Worm (Caenorhabditis elegans): ENCODE measurements around the gene dgn-1.

Gene dgn-1

DNA sequence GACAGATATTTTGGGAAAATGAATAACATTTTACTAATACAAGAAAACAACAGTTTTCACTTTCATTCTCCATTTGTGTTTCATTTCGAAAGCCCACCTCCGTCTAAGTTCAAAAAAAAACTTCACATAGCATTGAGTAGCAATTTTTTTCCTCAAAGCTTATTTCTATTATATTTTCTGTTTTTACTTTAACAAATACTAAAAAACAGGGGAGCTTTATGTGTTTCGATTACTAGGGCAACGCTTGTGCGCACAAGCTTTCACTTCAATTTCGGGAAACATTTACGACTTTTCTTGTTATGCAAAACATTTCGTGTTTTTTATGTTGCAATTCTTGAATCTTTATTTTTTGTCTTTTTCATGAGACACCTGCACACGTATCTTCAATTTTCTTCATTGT, 42.9 kb downstream of the dgn-1 start, which contains the start of gene T21E8.5:
Gene T21E8.5, plus strand, starts transcription at position 301 of the 400 bp plus-strand sequence.
- TF ChIP-seq tra-4 (tag; optimal IDR thresholded peaks at IDR 0.05) (no peak), flt-1 (GFP tag; IDR thresholded peaks at IDR 0.05) (no peak), hnd-1 (tag; optimal IDR thresholded peaks at IDR 0.05) (no peak), ceh-36 (tag; optimal IDR thresholded peaks at IDR 0.05) (no peak), ceh-13 (GFP tag; optimal IDR thresholded peaks at IDR 0.05) (no peak)

DNA sequence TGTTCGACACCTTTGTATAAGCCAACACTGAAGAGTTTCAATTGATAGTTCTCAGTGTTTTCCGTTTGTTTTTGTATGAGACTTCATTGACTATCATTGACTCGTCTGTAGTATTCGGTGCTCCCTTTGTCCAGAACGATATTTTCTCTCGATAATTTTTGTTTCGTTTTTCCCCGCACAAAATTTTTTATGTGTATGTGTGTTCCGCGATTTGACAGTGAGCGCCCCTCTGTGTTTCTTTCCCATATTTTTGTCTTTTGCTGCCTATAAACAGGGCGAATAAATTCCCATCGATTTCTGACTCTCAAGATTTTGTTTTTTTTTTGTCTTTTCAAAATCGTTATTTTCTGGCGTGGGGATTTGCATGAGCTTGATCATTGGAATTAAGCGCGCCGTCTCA, 45.6 kb downstream of the dgn-1 start, which contains the start of gene T21E8.7:
Gene T21E8.7, plus strand, starts transcription at position 301 of the 400 bp plus-strand sequence.
- TF ChIP-seq tbx-37 (GFP tag; conservative IDR thresholded peaks at IDR 0.05), result no peak
- TF ChIP-seq pes-1 (GFP tag; IDR thresholded peaks at IDR 0.05), result no peak
- no peak for TF ChIP-seq ets-7 (tag; optimal IDR thresholded peaks at IDR 0.05)
- TF ChIP-seq flt-1 (GFP tag; IDR thresholded peaks at IDR 0.05), result no peak
- no peak for TF ChIP-seq B0310.2 (tag; optimal IDR thresholded peaks at IDR 0.05)
- no peak for TF ChIP-seq scrt-1 (GFP tag; IDR thresholded peaks at IDR 0.05)

- TF ChIP-seq ets-7 (tag; optimal IDR thresholded peaks at IDR 0.05), result no peak
- TF ChIP-seq aly-1 (tag; optimal IDR thresholded peaks at IDR 0.05), result no peak
- no peak for TF ChIP-seq tbx-37 (GFP tag; conservative IDR thresholded peaks at IDR 0.05)
- TF ChIP-seq tra-4 (tag; optimal IDR thresholded peaks at IDR 0.05), result no peak
Observed at ce11 chrX:10881984-10882383, 46.8 kb downstream of the dgn-1 start, which contains the start of gene T21E8.6. T21E8.6 (plus strand) TSS chrX:10882284.

DNA sequence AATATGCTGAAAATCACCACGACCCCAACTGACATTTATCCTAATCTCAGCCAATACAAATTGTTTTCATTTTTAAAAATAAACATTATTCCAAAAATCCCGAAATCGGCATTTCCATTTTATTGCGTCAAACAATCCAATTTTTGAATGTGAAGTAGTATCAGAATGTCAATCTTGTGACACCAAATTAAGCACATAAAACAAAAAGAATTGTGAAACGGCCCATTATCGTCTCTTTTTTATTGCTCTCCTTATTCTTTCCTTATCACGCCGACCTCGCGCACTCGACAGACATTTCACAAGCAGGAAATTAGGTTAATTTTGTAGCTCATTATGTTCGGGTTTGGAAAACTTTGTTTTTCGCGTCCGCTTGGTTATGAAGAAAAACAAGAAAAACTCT, 48.3 kb downstream of the dgn-1 start, which contains the start of gene T21E8.4:
Gene T21E8.4, plus strand, starts transcription at position 301 of the 400 bp plus-strand sequence.
- TF ChIP-seq hmbx-1 (tag; optimal IDR thresholded peaks at IDR 0.05) (no peak), B0310.2 (tag; optimal IDR thresholded peaks at IDR 0.05) (no peak), hmg-4 (GFP tag; optimal IDR thresholded peaks at IDR 0.05) (no peak), tra-4 (tag; optimal IDR thresholded peaks at IDR 0.05) (no peak), ama-1 (optimal IDR thresholded peaks at IDR 0.05) (no peak), tbx-11 (GFP tag; IDR thresholded peaks at IDR 0.05) (no peak), hnd-1 (tag; optimal IDR thresholded peaks at IDR 0.05) (no peak), pes-1 (GFP tag; IDR thresholded peaks at IDR 0.05) (no peak), flt-1 (GFP tag; IDR thresholded peaks at IDR 0.05) (no peak), ets-7 (tag; optimal IDR thresholded peaks at IDR 0.05) (no peak), sea-1 (GFP tag; conservative IDR thresholded peaks at IDR 0.05) (no peak), F13C5.2 (tag; optimal IDR thresholded peaks at IDR 0.05) (no peak), aly-1 (tag; optimal IDR thresholded peaks at IDR 0.05) (no peak), ceh-13 (GFP tag; optimal IDR thresholded peaks at IDR 0.05) (no peak), tbx-37 (GFP tag; conservative IDR thresholded peaks at IDR 0.05) (no peak)

DNA sequence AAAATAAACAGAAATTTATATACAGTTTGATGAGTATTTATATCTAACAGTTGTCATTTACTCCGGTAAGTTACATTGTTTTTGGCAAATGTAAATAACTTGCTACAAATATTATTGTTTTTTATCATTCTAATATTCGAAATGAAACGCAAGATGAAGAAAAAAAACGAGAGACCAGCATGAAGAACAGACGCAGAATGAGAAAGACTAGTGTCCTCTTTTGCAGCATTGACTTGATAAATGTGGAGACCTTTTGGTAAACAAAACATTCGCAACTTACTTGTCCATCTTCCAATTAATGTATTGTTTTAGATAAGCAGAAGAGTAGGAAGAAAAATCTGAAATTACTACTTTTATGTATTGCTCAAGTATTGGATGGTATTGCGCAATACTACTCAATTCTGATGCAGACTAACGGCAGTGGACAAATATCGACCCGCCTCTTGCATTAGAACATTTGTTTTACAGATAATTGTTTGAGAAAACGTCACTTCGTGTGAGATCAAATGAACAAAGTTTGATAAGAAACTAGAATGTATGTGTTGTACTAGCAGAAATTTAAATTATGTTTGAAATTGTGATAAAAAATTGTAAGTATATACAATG, 51.6 kb downstream of the dgn-1 start, which contains the start of gene pgp-6:
Gene pgp-6, minus strand, starts transcription at position 288 of the 606 bp plus-strand sequence.
- TF ChIP-seq ama-1 (optimal IDR thresholded peaks at IDR 0.05) (no peak), tra-4 (tag; optimal IDR thresholded peaks at IDR 0.05) (no peak)
